Worm (Caenorhabditis elegans): ENCODE data around the gene C35D10.1.

Gene C35D10.1

DNA sequence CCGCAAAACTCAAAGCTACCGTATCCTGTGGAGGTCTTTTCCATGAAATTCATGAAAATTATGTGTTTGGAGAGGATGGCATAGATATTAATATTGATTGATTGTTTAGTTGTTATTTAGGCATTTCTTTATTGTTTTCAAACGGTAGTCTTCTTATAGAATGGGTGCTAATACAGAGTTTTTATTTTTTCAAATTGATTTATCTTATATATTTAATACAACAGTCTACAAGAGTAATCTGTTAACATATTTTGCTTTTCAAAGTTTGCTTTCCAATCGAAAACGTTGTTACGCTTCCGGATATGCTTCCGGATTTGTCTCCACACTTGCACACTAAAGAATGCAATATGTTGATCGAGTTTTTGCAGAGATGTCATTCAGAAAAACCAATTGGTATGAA lies 12.8 kb upstream of the C35D10.1 start, which contains the start of gene C35D10.17:
Gene C35D10.17 (plus strand): TSS at position 301 of the 400 bp plus-strand sequence.
- TF ChIP-seq ztf-3 (GFP tag; optimal IDR thresholded peaks at IDR 0.05) (no peak), nfya-1 (tag; optimal IDR thresholded peaks at IDR 0.05; ENCODE audit: borderline replicate concordance, insufficient read depth) (no peak), attf-5 (GFP tag; optimal IDR thresholded peaks at IDR 0.05) (no peak), hsf-1 (GFP tag; IDR thresholded peaks at IDR 0.05) (no peak), ztf-18 (tag; optimal IDR thresholded peaks at IDR 0.05) (no peak), zim-3 (tag; optimal IDR thresholded peaks at IDR 0.05) (no peak), attf-6 (GFP tag; IDR thresholded peaks at IDR 0.05) (no peak), ztf-28 (GFP tag; IDR thresholded peaks at IDR 0.05) (no peak), hmg-20 (GFP tag; IDR thresholded peaks at IDR 0.05) (no peak)

DNA sequence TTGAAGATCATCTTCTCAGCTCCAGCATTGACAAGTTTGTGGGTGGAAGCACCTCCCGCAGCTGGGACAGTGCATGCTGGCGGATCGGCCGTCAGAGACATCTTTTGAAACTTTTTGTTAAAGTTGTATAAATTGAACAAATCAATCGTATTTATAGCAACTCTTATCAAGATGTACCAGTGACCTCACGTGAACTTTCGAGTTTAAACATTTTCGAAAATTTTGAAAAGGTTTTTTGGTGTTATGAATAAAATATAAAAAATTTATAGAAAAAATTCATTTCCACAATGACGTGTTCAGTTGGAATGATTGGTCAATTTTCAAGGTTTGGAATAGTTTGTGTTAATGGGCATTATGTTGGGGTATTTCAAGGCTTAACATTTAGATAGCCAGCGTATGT lies 10.9 kb upstream of the C35D10.1 start, which contains the start of the genes msd-4 and C35D10.3:
Gene msd-4 (minus strand): TSS at position 101 of the 400 bp plus-strand sequence.
Gene C35D10.3 (plus strand): TSS at position 279 of the 400 bp plus-strand sequence.
- TF ChIP-seq efl-1 (GFP tag; optimal IDR thresholded peaks at IDR 0.05) (no peak), mxl-1 (tag; optimal IDR thresholded peaks at IDR 0.05) (no peak), dox-1 (GFP tag; IDR thresholded peaks at IDR 0.05) (no peak), ceh-79 (tag; optimal IDR thresholded peaks at IDR 0.05) (no peak), ccch-3 (GFP tag; optimal IDR thresholded peaks at IDR 0.05) (no peak), F39B2.1 (GFP tag; IDR thresholded peaks at IDR 0.05) (no peak), mcd-1 (GFP tag; IDR thresholded peaks at IDR 0.05) (no peak), Y79H2A.3 (GFP tag; conservative IDR thresholded peaks at IDR 0.05) (no peak), ZK185.1 (tag; optimal IDR thresholded peaks at IDR 0.05; ENCODE audit: poor library complexity, severe bottlenecking) (no peak), lin-54 (GFP tag; optimal IDR thresholded peaks at IDR 0.05) (no peak), B0035.1 (tag; optimal IDR thresholded peaks at IDR 0.05) (no peak), tbx-9 (tag; optimal IDR thresholded peaks at IDR 0.05; ENCODE audit: borderline replicate concordance) (no peak), Y53G8AR.9 (GFP tag; conservative IDR thresholded peaks at IDR 0.05) (no peak), snpc-3.4 (tag; optimal IDR thresholded peaks at IDR 0.05) (no peak), snpc-4 (GFP tag; optimal IDR thresholded peaks at IDR 0.05) (no peak), snpc-4 (tag; optimal IDR thresholded peaks at IDR 0.05) (no peak), rcor-1 (GFP tag; IDR thresholded peaks at IDR 0.05) (no peak), K12H6.12 (tag; optimal IDR thresholded peaks at IDR 0.05) (no peak)

DNA sequence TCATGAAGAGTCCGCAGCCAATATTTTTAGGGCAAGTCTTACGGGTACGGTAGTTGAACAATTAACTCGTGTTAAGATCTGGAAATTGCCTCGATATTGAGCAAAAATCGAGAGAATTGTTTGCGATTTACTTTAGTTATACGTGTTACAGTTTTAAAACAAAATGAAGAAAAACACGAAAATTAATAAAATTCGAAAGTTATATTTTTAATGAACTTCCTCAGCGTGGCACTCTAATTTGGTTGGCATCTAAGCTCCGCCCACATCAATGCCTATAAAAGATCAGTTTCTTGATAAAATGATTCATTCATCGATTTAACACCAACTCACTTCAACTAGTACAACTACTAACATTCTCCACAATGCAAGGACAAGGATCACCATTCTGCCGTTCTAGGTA lies 9.1 kb upstream of the C35D10.1 start, which contains the start of gene gipc-1:
Gene gipc-1 (plus strand): TSS at position 301 of the 400 bp plus-strand sequence.
- TF ChIP-seq ceh-100 (GFP tag; IDR thresholded peaks at IDR 0.05) (no peak), ama-1 (optimal IDR thresholded peaks at IDR 0.05) (no peak), ama-1 (GFP tag; optimal IDR thresholded peaks at IDR 0.05) (no peak), dox-1 (GFP tag; IDR thresholded peaks at IDR 0.05) (no peak), let-526 (GFP tag; IDR thresholded peaks at IDR 0.05) (no peak), Y67H2A.10 (GFP tag; conservative IDR thresholded peaks at IDR 0.05) (no peak), ztf-18 (tag; optimal IDR thresholded peaks at IDR 0.05) (no peak), hsf-1 (GFP tag; IDR thresholded peaks at IDR 0.05) (no peak)

DNA sequence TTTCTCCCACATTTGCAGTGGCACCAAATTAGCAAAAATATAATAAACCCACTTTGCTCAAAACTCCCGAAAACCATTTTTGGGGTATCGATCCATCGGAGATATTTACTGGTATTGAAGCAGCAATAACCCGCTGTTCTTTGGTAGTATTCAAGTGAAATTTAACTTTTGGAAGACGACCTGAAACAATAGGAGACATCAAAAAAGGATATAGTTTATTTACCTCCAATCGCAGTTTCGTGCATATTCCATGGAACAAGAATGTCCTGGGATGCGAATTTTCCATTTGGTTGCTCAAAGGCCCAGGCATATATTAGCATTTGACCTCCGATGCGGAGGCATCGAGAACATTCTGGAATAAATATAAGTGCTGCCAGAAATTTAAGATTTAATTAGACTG lies 6.2 kb upstream of the C35D10.1 start:
- TF ChIP-seq somi-1 (GFP tag; optimal IDR thresholded peaks at IDR 0.05) (no peak), nfya-2 (GFP tag; IDR thresholded peaks at IDR 0.05) (no peak), nhr-90 (tag; optimal IDR thresholded peaks at IDR 0.05) (no peak), Y56A3A.18 (GFP tag; IDR thresholded peaks at IDR 0.05) (no peak), snpc-1.3 (tag; optimal IDR thresholded peaks at IDR 0.05; ENCODE audit: insufficient read depth) (no peak), lag-1 (GFP tag; IDR thresholded peaks at IDR 0.05) (no peak), lsl-1 (GFP tag; optimal IDR thresholded peaks at IDR 0.05) (no peak), athp-1 (tag; optimal IDR thresholded peaks at IDR 0.05) (no peak), Y67H2A.10 (GFP tag; conservative IDR thresholded peaks at IDR 0.05) (no peak), bed-1 (GFP tag; IDR thresholded peaks at IDR 0.05) (no peak), aptf-2 (GFP tag; conservative IDR thresholded peaks at IDR 0.05) (no peak), Y79H2A.3 (GFP tag; conservative IDR thresholded peaks at IDR 0.05) (no peak), T07F8.4 (tag; optimal IDR thresholded peaks at IDR 0.05) (no peak), pha-4 (tag; optimal IDR thresholded peaks at IDR 0.05) (no peak), nhr-120 (GFP tag; IDR thresholded peaks at IDR 0.05) (no peak), ccch-3 (GFP tag; optimal IDR thresholded peaks at IDR 0.05) (no peak), repo-1 (tag; optimal IDR thresholded peaks at IDR 0.05) (no peak)
